Fruit fly (Drosophila melanogaster): ENCODE data around the gene CG2006.

- no peak for TF ChIP-seq CG10669 (GFP tag; optimal IDR thresholded peaks at IDR 0.05)
- no peak for TF ChIP-seq Sox102F (GFP tag; optimal IDR thresholded peaks at IDR 0.05)
- TF ChIP-seq Hr39 (GFP tag; optimal IDR thresholded peaks at IDR 0.05): no peak
- TF ChIP-seq Blimp-1 (GFP tag; optimal IDR thresholded peaks at IDR 0.05): no peak
- TF ChIP-seq CG6276 (GFP tag; optimal IDR thresholded peaks at IDR 0.05): no peak
- no peak for TF ChIP-seq OdsH (GFP tag; optimal IDR thresholded peaks at IDR 0.05)
- no peak for TF ChIP-seq CG16779 (tag; optimal IDR thresholded peaks at IDR 0.05)
- no peak for TF ChIP-seq CG6163 (GFP tag; IDR thresholded peaks at IDR 0.05)
- TF ChIP-seq Eip93F (GFP tag; optimal IDR thresholded peaks at IDR 0.05): no peak
Observed at dm6 chr3R:29494482-29494881, 5.2 kb downstream of the CG2006 start, which contains the start of gene FipoQ.

All from whole organism, prepupa.